Fruit fly (Drosophila melanogaster) whole organism, embryonic: ENCODE data around the gene Or83a.
A peak's percentile ranks its signal among the peaks of the same experiment; 100 is the strongest.

ENCODE experiments used
- Bgb ChIP-seq: fragments of 200-800 bp; sonication (Bioruptor generic); IDR thresholded peaks from 2 replicates; pipeline ENCODE4 v1.3.6; 2022; ENCODE audit warnings: missing biosample characterization, missing genetic modification characterization; ENCODE audit not compliant: partially characterized antibody
- CG10267 ChIP-seq: fragments of 200-800 bp; sonication (Bioruptor generic); optimal IDR thresholded peaks from 2 replicates; lab custom pipeline; 2018; ENCODE audit warnings: missing biosample characterization, mild to moderate bottlenecking, missing genetic modification characterization, moderate library complexity
- CG10565 ChIP-seq: fragments of 200-800 bp; sonication (Bioruptor generic); optimal IDR thresholded peaks from 3 replicates; lab custom pipeline; 2016; ENCODE audit warnings: missing biosample characterization, mild to moderate bottlenecking, missing genetic modification characterization
- CG11695 ChIP-seq: fragments of 200-800 bp; sonication (Bioruptor generic); IDR thresholded peaks from 3 replicates; pipeline ENCODE4 v1.3.6; 2022; ENCODE audit warnings: missing biosample characterization, missing genetic modification characterization
- CG11723 ChIP-seq: fragments of 200-800 bp; sonication (Bioruptor generic); optimal IDR thresholded peaks from 2 replicates; lab custom pipeline; 2017; ENCODE audit warnings: missing biosample characterization, mild to moderate bottlenecking, missing genetic modification characterization
- CG12942 ChIP-seq: fragments of 200-800 bp; sonication (Bioruptor generic); optimal IDR thresholded peaks from 3 replicates; lab custom pipeline; 2016; ENCODE audit warnings: missing biosample characterization, missing genetic modification characterization
- CG14441 ChIP-seq: fragments of 200-800 bp; sonication (Bioruptor generic); IDR thresholded peaks from 2 replicates; pipeline ENCODE4 v1.3.6; 2022; ENCODE audit warnings: missing biosample characterization, missing genetic modification characterization
- CG1529 ChIP-seq: fragments of 200-800 bp; sonication (Bioruptor generic); optimal IDR thresholded peaks from 3 replicates; lab custom pipeline; 2018; ENCODE audit warnings: missing biosample characterization, missing genetic modification characterization
- CG1603 ChIP-seq: fragments of 200-800 bp; sonication (Bioruptor generic); optimal IDR thresholded peaks from 2 replicates; lab custom pipeline; 2019; ENCODE audit warnings: missing biosample characterization, mild to moderate bottlenecking, missing genetic modification characterization, moderate library complexity
- CG17328 ChIP-seq: fragments of 200-800 bp; sonication (Bioruptor generic); IDR thresholded peaks from 2 replicates; pipeline ENCODE4 v1.3.6; 2022; ENCODE audit warnings: missing biosample characterization, missing genetic modification characterization
- CG34376 ChIP-seq: fragments of 200-800 bp; sonication (Bioruptor generic); optimal IDR thresholded peaks from 2 replicates; lab custom pipeline; 2018; ENCODE audit warnings: missing biosample characterization, mild to moderate bottlenecking, missing genetic modification characterization
- CG3847 ChIP-seq: fragments of 200-800 bp; sonication (Bioruptor generic); IDR thresholded peaks from 2 replicates; pipeline ENCODE4 v1.3.6; 2022; ENCODE audit warnings: missing biosample characterization, missing genetic modification characterization
- CG3995 ChIP-seq: fragments of 200-800 bp; sonication (Bioruptor generic); optimal IDR thresholded peaks from 3 replicates; lab custom pipeline; 2016; ENCODE audit warnings: missing biosample characterization, missing genetic modification characterization
- CG4328 ChIP-seq: fragments of 200-800 bp; sonication (Bioruptor generic); optimal IDR thresholded peaks from 3 replicates; lab custom pipeline; 2017; ENCODE audit warnings: missing biosample characterization, missing genetic modification reagents, missing genetic modification characterization
- CG4820 ChIP-seq: fragments of 200-800 bp; sonication (Bioruptor generic); optimal IDR thresholded peaks from 3 replicates; lab custom pipeline; 2016; ENCODE audit warnings: missing biosample characterization, missing genetic modification characterization
- CG5245 ChIP-seq: fragments of 200-800 bp; sonication (Bioruptor generic); optimal IDR thresholded peaks from 3 replicates; lab custom pipeline; 2016; ENCODE audit warnings: missing biosample characterization, missing genetic modification characterization
- CG6254 ChIP-seq: fragments of 200-800 bp; sonication (Bioruptor generic); optimal IDR thresholded peaks from 3 replicates; lab custom pipeline; 2017; ENCODE audit warnings: mild to moderate bottlenecking, missing biosample characterization, missing genetic modification reagents, missing genetic modification characterization
- CG6689 ChIP-seq: fragments of 200-800 bp; sonication (Bioruptor generic); IDR thresholded peaks from 2 replicates; pipeline ENCODE4 v1.3.6; 2022; ENCODE audit warnings: missing biosample characterization, missing genetic modification characterization
- CG8281 ChIP-seq: fragments of 200-800 bp; sonication (Bioruptor generic); optimal IDR thresholded peaks from 2 replicates; lab custom pipeline; 2018; ENCODE audit warnings: missing biosample characterization, mild to moderate bottlenecking, missing genetic modification characterization, moderate library complexity
- HLH4C ChIP-seq: fragments of 200-800 bp; sonication (Bioruptor generic); IDR thresholded peaks from 3 replicates; pipeline ENCODE4 v1.3.6; 2022; ENCODE audit warnings: missing biosample characterization, missing genetic modification characterization; ENCODE audit not compliant: partially characterized antibody
- HLH54F ChIP-seq: fragments of 200-800 bp; sonication (Bioruptor generic); optimal IDR thresholded peaks from 3 replicates; lab custom pipeline; 2016; ENCODE audit warnings: missing biosample characterization, missing genetic modification characterization
- Hr51 ChIP-seq, 2 experiments: fragments of 200-800 bp; sonication (Bioruptor generic); optimal IDR thresholded peaks; 2 replicates in 1 of 2; 3 replicates in 1 of 2; lab custom pipeline; 2016 to 2018; ENCODE audit warnings: missing biosample characterization in 2 of 2, missing genetic modification characterization in 2 of 2, mild to moderate bottlenecking in 1 of 2, moderate library complexity in 1 of 2
- MESR4 ChIP-seq: fragments of 200-800 bp; sonication (Bioruptor generic); optimal IDR thresholded peaks from 2 replicates; lab custom pipeline; 2018; ENCODE audit warnings: missing biosample characterization, mild to moderate bottlenecking, missing genetic modification characterization, moderate library complexity
- NFAT ChIP-seq: fragments of 200-800 bp; sonication (Bioruptor generic); IDR thresholded peaks from 2 replicates; pipeline ENCODE4 v1.3.6; 2022; ENCODE audit warnings: missing biosample characterization, missing genetic modification characterization
- Optix ChIP-seq: fragments of 200-800 bp; sonication (Bioruptor generic); IDR thresholded peaks from 3 replicates; pipeline ENCODE4 v1.3.6; 2022; ENCODE audit warnings: missing biosample characterization, missing genetic modification characterization
- Ravus ChIP-seq: fragments of 200-800 bp; sonication (Bioruptor generic); IDR thresholded peaks from 2 replicates; pipeline ENCODE4 v1.3.6; 2022; ENCODE audit warnings: missing biosample characterization, missing genetic modification characterization
- Stat92E ChIP-seq, 3 experiments: fragments of >200 bp in 2 of 3; fragments of 200-800 bp in 1 of 3; sonication (Bioruptor generic) in 1 of 3; optimal IDR thresholded peaks; 2 replicates each; lab custom pipeline; 2017 to 2019; ENCODE audit warnings: missing biosample characterization in 3 of 3, missing genetic modification characterization in 3 of 3, mild to moderate bottlenecking in 1 of 3, moderate library complexity in 1 of 3
- Usf ChIP-seq: fragments of 200-800 bp; sonication (Bioruptor generic); optimal IDR thresholded peaks from 2 replicates; lab custom pipeline; 2017; ENCODE audit warnings: missing genotype, missing biosample characterization, missing genetic modification characterization
- caup ChIP-seq: fragments of 200-800 bp; sonication (Bioruptor generic); optimal IDR thresholded peaks from 3 replicates; lab custom pipeline; 2017; ENCODE audit warnings: missing biosample characterization, mild to moderate bottlenecking, missing genetic modification characterization, moderate library complexity; ENCODE audit not compliant: severe bottlenecking
- ems ChIP-seq: fragments of 200-800 bp; sonication (Bioruptor generic); optimal IDR thresholded peaks from 3 replicates; lab custom pipeline; 2016; ENCODE audit warnings: missing biosample characterization, missing genetic modification characterization
- gce ChIP-seq: fragments of 200-800 bp; sonication (Bioruptor generic); IDR thresholded peaks from 3 replicates; pipeline ENCODE4 v1.3.6; 2022; ENCODE audit warnings: missing biosample characterization, missing genetic modification characterization
- gfzf ChIP-seq: fragments of 200-800 bp; sonication (Bioruptor generic); optimal IDR thresholded peaks from 2 replicates; lab custom pipeline; 2016; ENCODE audit warnings: missing biosample characterization, mild to moderate bottlenecking, missing genetic modification characterization, moderate library complexity
- gsb ChIP-seq: fragments of 200-800 bp; sonication (Bioruptor generic); IDR thresholded peaks from 2 replicates; pipeline ENCODE4 v1.3.6; 2022; ENCODE audit warnings: missing biosample characterization, missing genetic modification characterization
- hbn ChIP-seq: fragments of 200-800 bp; sonication (Bioruptor generic); IDR thresholded peaks from 2 replicates; pipeline ENCODE4 v1.3.6; 2022; ENCODE audit warnings: missing biosample characterization, missing genetic modification characterization; ENCODE audit not compliant: partially characterized antibody
- hth ChIP-seq: fragments of >200 bp; optimal IDR thresholded peaks from 2 replicates; lab custom pipeline; 2017; ENCODE audit warnings: inconsistent platforms
- jing ChIP-seq: fragments of 200-800 bp; sonication (Bioruptor generic); optimal IDR thresholded peaks from 2 replicates; lab custom pipeline; 2018; ENCODE audit warnings: missing biosample characterization, mild to moderate bottlenecking, missing genetic modification characterization
- ken ChIP-seq: fragments of 200-800 bp; sonication (Bioruptor generic); IDR thresholded peaks from 3 replicates; pipeline ENCODE4 v1.3.6; 2022; ENCODE audit warnings: missing biosample characterization, missing genetic modification characterization
- lov ChIP-seq, 2 experiments: fragments of 200-800 bp in 1 of 2; fragments of >200 bp in 1 of 2; sonication (Bioruptor generic) in 1 of 2; IDR thresholded peaks in 1 of 2; optimal IDR thresholded peaks in 1 of 2; 2 replicates in 1 of 2; 3 replicates in 1 of 2; pipeline versions ENCODE4 v1.3.6 to Lab custom; 2017 to 2022; ENCODE audit warnings: missing biosample characterization in 1 of 2, missing genetic modification characterization in 1 of 2
- maf-S ChIP-seq: fragments of 200-800 bp; sonication (Bioruptor generic); optimal IDR thresholded peaks from 2 replicates; lab custom pipeline; 2016; ENCODE audit warnings: missing biosample characterization, missing genetic modification characterization
- otp ChIP-seq: fragments of 200-800 bp; sonication (Bioruptor generic); IDR thresholded peaks from 3 replicates; pipeline ENCODE4, ENCODE4 v1.3.6; 2022; ENCODE audit warnings: missing biosample characterization, missing genetic modification characterization
- rib ChIP-seq: fragments of 200-800 bp; sonication (Bioruptor generic); IDR thresholded peaks from 2 replicates; pipeline ENCODE4 v1.3.6; 2022; ENCODE audit warnings: missing biosample characterization, missing genetic modification characterization
- schlank ChIP-seq: fragments of 200-800 bp; sonication (Bioruptor generic); optimal IDR thresholded peaks from 2 replicates; lab custom pipeline; 2018; ENCODE audit warnings: missing biosample characterization, mild to moderate bottlenecking, missing genetic modification characterization
- sd ChIP-seq: fragments of 200-800 bp; sonication (Bioruptor generic); optimal IDR thresholded peaks from 3 replicates; lab custom pipeline; 2018; ENCODE audit warnings: missing biosample characterization, mild to moderate bottlenecking, missing genetic modification characterization, moderate library complexity
- sima ChIP-seq: fragments of 200-800 bp; sonication (Bioruptor generic); optimal IDR thresholded peaks from 2 replicates; lab custom pipeline; 2016; ENCODE audit warnings: missing biosample characterization, missing genetic modification characterization
- slou ChIP-seq: fragments of 200-800 bp; sonication (Bioruptor generic); optimal IDR thresholded peaks from 3 replicates; lab custom pipeline; 2016; ENCODE audit warnings: missing biosample characterization, missing genetic modification characterization
- sna ChIP-seq: fragments of 200-800 bp; sonication (Bioruptor generic); IDR thresholded peaks from 2 replicates; pipeline ENCODE4 v1.3.6; 2022; ENCODE audit warnings: missing biosample characterization, missing genetic modification characterization; ENCODE audit not compliant: partially characterized antibody
- tap ChIP-seq: fragments of 200-800 bp; optimal IDR thresholded peaks from 3 replicates; lab custom pipeline; 2019; ENCODE audit warnings: missing biosample characterization, mild to moderate bottlenecking, missing genetic modification characterization, moderate library complexity
- tin ChIP-seq: fragments of 200-800 bp; sonication (Bioruptor generic); optimal IDR thresholded peaks from 3 replicates; lab custom pipeline; 2016; ENCODE audit warnings: missing biosample characterization, missing genetic modification characterization
- toy ChIP-seq: fragments of 200-800 bp; sonication (Bioruptor generic); IDR thresholded peaks from 2 replicates; pipeline ENCODE4 v1.3.6; 2022; ENCODE audit warnings: missing biosample characterization, missing genetic modification characterization

The Or83a gene

DNA sequence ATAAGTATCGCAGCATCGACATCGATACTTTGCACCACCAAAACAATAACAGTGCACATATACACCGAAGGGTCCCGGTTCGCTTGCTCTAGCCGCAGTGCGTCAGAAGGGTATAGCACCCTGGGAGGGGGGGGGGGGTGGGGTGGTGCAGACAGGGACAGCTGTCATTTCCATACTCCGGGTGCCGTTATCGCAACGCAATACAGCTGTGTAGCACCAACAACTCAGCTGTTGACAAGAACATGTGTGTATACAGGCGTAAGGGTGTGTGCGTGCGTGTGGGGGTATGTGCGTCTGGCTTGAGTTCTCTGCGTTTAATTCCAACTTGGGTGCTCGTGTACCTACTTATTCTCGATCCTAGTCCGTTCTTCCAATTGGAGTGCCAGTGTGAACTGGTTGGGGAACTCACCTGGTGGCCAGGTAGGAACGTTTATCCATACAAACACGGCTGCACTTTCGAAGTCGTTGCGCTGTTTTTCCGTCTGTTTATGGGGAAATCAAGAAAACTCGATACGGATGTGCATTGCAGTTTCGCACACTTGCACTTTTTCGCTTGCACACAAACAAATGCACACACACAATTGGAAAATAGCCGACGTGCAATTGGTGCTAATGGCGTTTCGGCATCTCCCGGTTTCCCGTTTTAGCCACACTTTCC is 31.4 kb downstream of the Or83a start (continued):
- TF ChIP-seq CG12942 (GFP tag; lab: Kevin White, UChicago) (no peak), CG3995 (GFP tag; lab: Kevin White, UChicago) (no peak), rib (no peak), CG11723 (GFP tag; lab: Kevin White, UChicago) (no peak), Ravus (GFP tag; lab: Robert Waterston, UW) (no peak), Bgb (peak; percentile 25; the same call in 1 of the 2 replicates), HLH54F (GFP tag; lab: Kevin White, UChicago) (no peak), Hr51 (GFP tag; optimal IDR thresholded peaks at IDR 0.05; lab: Kevin White, UChicago) (no peak), CG5245 (GFP tag; lab: Kevin White, UChicago) (no peak), Stat92E (GFP tag; optimal IDR thresholded peaks at IDR 0.05; lab: Kevin White, UChicago) (no peak), Usf (no peak), CG6689 (GFP tag; lab: Robert Waterston, UW) (no peak), CG17328 (GFP tag; lab: Robert Waterston, UW) (0 out of 2 replicates have a peak, but pooled peaks have one; percentile 27), caup (GFP tag; lab: Kevin White, UChicago) (peak; percentile 50), gfzf (GFP tag; lab: Kevin White, UChicago) (no peak), CG10565 (GFP tag; lab: Kevin White, UChicago) (no peak), CG8281 (no peak), CG1529 (GFP tag; lab: Kevin White, UChicago) (no peak), CG4328 (GFP tag; lab: Kevin White, UChicago) (peak; percentile 53), Optix (no peak), CG6254 (no peak), schlank (tag; lab: Kevin White, UChicago) (no peak), tin (GFP tag; lab: Kevin White, UChicago) (no peak), hbn (GFP tag; lab: Robert Waterston, UW) (peak; percentile 44; the same call in 1 of the 2 replicates), ken (GFP tag; lab: Robert Waterston, UW) (0 out of 3 replicates have a peak, but pooled peaks have one; percentile 35), CG11695 (GFP tag; lab: Robert Waterston, UW) (no peak), gce (GFP tag; lab: Robert Waterston, UW) (0 out of 3 replicates have a peak, but pooled peaks have one; percentile 33), sd (tag; lab: Kevin White, UChicago) (peak; percentile 53), maf-S (GFP tag; lab: Kevin White, UChicago) (no peak), ems (GFP tag; lab: Kevin White, UChicago) (no peak), CG1603 (peak; percentile 4), hth (lab: Kevin White, UChicago) (no peak), gsb (no peak), lov (optimal IDR thresholded peaks at IDR 0.05; lab: Kevin White, UChicago) (no peak), lov (GFP tag; IDR thresholded peaks at IDR 0.05; lab: Robert Waterston, UW) (0 out of 3 replicates have a peak, but pooled peaks have one; percentile 19), CG3847 (no peak), slou (GFP tag; lab: Kevin White, UChicago) (no peak), CG14441 (peak; percentile 31; the same call in 1 of the 2 replicates), otp (GFP tag; lab: Robert Waterston, UW) (no peak), jing (GFP tag; lab: Kevin White, UChicago) (no peak), NFAT (GFP tag; lab: Robert Waterston, UW) (peak; percentile 44; the same call in 1 of the 2 replicates), CG34376 (GFP tag; lab: Kevin White, UChicago) (peak; percentile 64), MESR4 (no peak), tap (tag; lab: Kevin White, UChicago) (peak; percentile 31), toy (GFP tag; lab: Robert Waterston, UW) (no peak), CG10267 (no peak), sna (GFP tag; lab: Robert Waterston, UW) (peak; percentile 28; the same call in 1 of the 2 replicates), CG4820 (no peak), sima (GFP tag; lab: Kevin White, UChicago) (no peak), HLH4C (no peak)
